Fruit fly (Drosophila melanogaster) whole organism, embryonic: ENCODE results near the gene Zir.

Experiments
- Asciz ChIP-seq: fragments of 200-800 bp; sonication (Bioruptor generic); optimal IDR thresholded peaks from 2 replicates; lab custom pipeline; 2017; ENCODE audit warnings: missing biosample characterization, mild to moderate bottlenecking, missing genetic modification characterization, missing genetic modification reagents
- BtbVII ChIP-seq: fragments of 200-800 bp; sonication (Bioruptor generic); optimal IDR thresholded peaks from 3 replicates; lab custom pipeline; 2017; ENCODE audit warnings: missing biosample characterization, mild to moderate bottlenecking, missing genetic modification characterization
- CG10543 ChIP-seq: fragments of 200-800 bp; sonication (Bioruptor generic); optimal IDR thresholded peaks from 3 replicates; lab custom pipeline; 2017; ENCODE audit warnings: missing biosample characterization, mild to moderate bottlenecking, missing genetic modification characterization, moderate library complexity
- CG10979 ChIP-seq: fragments of 200-800 bp; sonication (Bioruptor generic); optimal IDR thresholded peaks from 2 replicates; lab custom pipeline; 2018; ENCODE audit warnings: missing biosample characterization, mild to moderate bottlenecking, missing genetic modification characterization, moderate library complexity
- CG12236 ChIP-seq: fragments of 200-800 bp; sonication (Bioruptor generic); optimal IDR thresholded peaks from 2 replicates; lab custom pipeline; 2016; ENCODE audit warnings: missing biosample characterization, missing genetic modification characterization
- CG12744 ChIP-seq: fragments of 200-800 bp; sonication (Bioruptor generic); optimal IDR thresholded peaks from 2 replicates; lab custom pipeline; 2016; ENCODE audit warnings: missing biosample characterization, missing genetic modification characterization
- CG13624 ChIP-seq: fragments of 200-800 bp; sonication (Bioruptor generic); optimal IDR thresholded peaks from 2 replicates; lab custom pipeline; 2016; ENCODE audit warnings: missing biosample characterization, missing genetic modification characterization
- CG15514 ChIP-seq: fragments of 200-800 bp; sonication (Bioruptor generic); optimal IDR thresholded peaks from 3 replicates; lab custom pipeline; 2017; ENCODE audit warnings: missing biosample characterization, missing genetic modification characterization, mild to moderate bottlenecking, moderate library complexity, missing genetic modification reagents
- CG17361 ChIP-seq: fragments of 200-800 bp; sonication (Bioruptor generic); IDR thresholded peaks from 3 replicates; pipeline ENCODE4 v1.3.6; 2022; ENCODE audit warnings: missing biosample characterization, missing genetic modification characterization
- CG18262 ChIP-seq: fragments of 200-800 bp; optimal IDR thresholded peaks from 3 replicates; lab custom pipeline; 2019; ENCODE audit warnings: missing biosample characterization, mild to moderate bottlenecking, missing genetic modification characterization, moderate library complexity
- CG2199 ChIP-seq: fragments of 200-800 bp; sonication (Bioruptor generic); IDR thresholded peaks from 3 replicates; pipeline ENCODE4 v1.3.6; 2022; ENCODE audit warnings: missing biosample characterization, missing genetic modification characterization
- CG31388 ChIP-seq: fragments of 200-800 bp; sonication (Bioruptor generic); optimal IDR thresholded peaks from 2 replicates; lab custom pipeline; 2016; ENCODE audit warnings: missing biosample characterization, missing genetic modification characterization
- CG3281 ChIP-seq: fragments of 200-800 bp; sonication (Bioruptor generic); optimal IDR thresholded peaks from 3 replicates; lab custom pipeline; 2017; ENCODE audit warnings: missing biosample characterization, mild to moderate bottlenecking, missing genetic modification characterization
- CG6765 ChIP-seq: fragments of 200-800 bp; sonication (Bioruptor generic); optimal IDR thresholded peaks from 3 replicates; lab custom pipeline; 2017; ENCODE audit warnings: missing biosample characterization, mild to moderate bottlenecking, missing genetic modification characterization
- CG7987 ChIP-seq: fragments of 200-800 bp; sonication (Bioruptor generic); optimal IDR thresholded peaks from 2 replicates; lab custom pipeline; 2018; ENCODE audit warnings: missing biosample characterization, mild to moderate bottlenecking, missing genetic modification characterization, moderate library complexity
- CoRest ChIP-seq: fragments of 200-800 bp; sonication (Bioruptor generic); optimal IDR thresholded peaks from 3 replicates; lab custom pipeline; 2018; ENCODE audit warnings: missing biosample characterization, mild to moderate bottlenecking, missing genetic modification characterization, moderate library complexity
- Drgx ChIP-seq: fragments of 200-800 bp; sonication (Bioruptor generic); IDR thresholded peaks from 2 replicates; pipeline ENCODE4 v1.3.6; 2022; ENCODE audit warnings: missing biosample characterization, missing genetic modification characterization
- Hmr ChIP-seq: fragments of 200-800 bp; sonication (Bioruptor generic); optimal IDR thresholded peaks from 3 replicates; lab custom pipeline; 2017; ENCODE audit warnings: mild to moderate bottlenecking, missing biosample characterization, missing genetic modification reagents, missing genetic modification characterization
- Scr ChIP-seq: fragments of 200-800 bp; sonication (Bioruptor generic); IDR thresholded peaks from 2 replicates; pipeline ENCODE4 v1.3.6; 2022; ENCODE audit warnings: missing biosample characterization, missing genetic modification characterization; ENCODE audit not compliant: partially characterized antibody
- Sox100B ChIP-seq: fragments of 200-800 bp; sonication (Bioruptor generic); optimal IDR thresholded peaks from 3 replicates; lab custom pipeline; 2018; ENCODE audit warnings: missing biosample characterization, mild to moderate bottlenecking, missing genetic modification characterization
- chm ChIP-seq: fragments of 200-800 bp; sonication (Bioruptor generic); IDR thresholded peaks from 2 replicates; pipeline ENCODE4 v1.3.6; 2022; ENCODE audit warnings: missing biosample characterization, missing genetic modification characterization
- ci ChIP-seq: fragments of 200-800 bp; sonication (Bioruptor generic); IDR thresholded peaks from 3 replicates; pipeline ENCODE4 v1.3.6; 2022; ENCODE audit warnings: missing biosample characterization, missing genetic modification characterization
- eve ChIP-seq, 2 experiments: fragments of >200 bp; optimal IDR thresholded peaks; 2 replicates each; lab custom pipeline; 2017; ENCODE audit warnings: missing biosample characterization in 2 of 2, missing genetic modification characterization in 2 of 2
- fd64A ChIP-seq: fragments of 200-800 bp; sonication (Bioruptor generic); optimal IDR thresholded peaks from 3 replicates; lab custom pipeline; 2018; ENCODE audit warnings: missing biosample characterization, mild to moderate bottlenecking, missing genetic modification characterization
- gcm ChIP-seq: fragments of 200-800 bp; sonication (Bioruptor generic); optimal IDR thresholded peaks from 2 replicates; lab custom pipeline; 2019; ENCODE audit warnings: missing biosample characterization, mild to moderate bottlenecking, missing genetic modification characterization, moderate library complexity
- grau ChIP-seq: fragments of 200-800 bp; optimal IDR thresholded peaks from 3 replicates; lab custom pipeline; 2019; ENCODE audit warnings: missing biosample characterization, mild to moderate bottlenecking, missing genetic modification characterization, moderate library complexity
- gro ChIP-seq: fragments of 200-800 bp; sonication (Bioruptor generic); optimal IDR thresholded peaks from 2 replicates; lab custom pipeline; 2016; ENCODE audit warnings: missing biosample characterization, missing genetic modification characterization
- knrl ChIP-seq: fragments of 200-800 bp; sonication (Bioruptor generic); IDR thresholded peaks from 3 replicates; pipeline ENCODE4 v1.3.6; 2022; ENCODE audit warnings: missing biosample characterization, missing genetic modification characterization; ENCODE audit not compliant: partially characterized antibody
- lov ChIP-seq, 2 experiments: fragments of 200-800 bp in 1 of 2; fragments of >200 bp in 1 of 2; sonication (Bioruptor generic) in 1 of 2; IDR thresholded peaks in 1 of 2; optimal IDR thresholded peaks in 1 of 2; 2 replicates in 1 of 2; 3 replicates in 1 of 2; pipeline versions ENCODE4 v1.3.6 to Lab custom; 2017 to 2022; ENCODE audit warnings: missing biosample characterization in 1 of 2, missing genetic modification characterization in 1 of 2
- nmo ChIP-seq: fragments of 200-800 bp; sonication (Bioruptor generic); optimal IDR thresholded peaks from 2 replicates; lab custom pipeline; 2018; ENCODE audit warnings: missing biosample characterization, mild to moderate bottlenecking, missing genetic modification characterization, moderate library complexity
- pb ChIP-seq: fragments of 200-800 bp; sonication (Bioruptor generic); optimal IDR thresholded peaks from 3 replicates; lab custom pipeline; 2016; ENCODE audit warnings: missing biosample characterization, missing genetic modification characterization
- tap ChIP-seq: fragments of 200-800 bp; optimal IDR thresholded peaks from 3 replicates; lab custom pipeline; 2019; ENCODE audit warnings: missing biosample characterization, mild to moderate bottlenecking, missing genetic modification characterization, moderate library complexity
- unc-4 ChIP-seq: fragments of 200-800 bp; sonication (Bioruptor generic); IDR thresholded peaks from 2 replicates; pipeline ENCODE4 v1.3.6; 2022; ENCODE audit warnings: missing biosample characterization, missing genetic modification characterization; ENCODE audit not compliant: partially characterized antibody
- z ChIP-seq: fragments of 200-800 bp; sonication (Bioruptor generic); IDR thresholded peaks from 3 replicates; pipeline ENCODE4 v1.3.6; 2022; ENCODE audit warnings: missing biosample characterization, missing genetic modification characterization

The Zir gene

DNA sequence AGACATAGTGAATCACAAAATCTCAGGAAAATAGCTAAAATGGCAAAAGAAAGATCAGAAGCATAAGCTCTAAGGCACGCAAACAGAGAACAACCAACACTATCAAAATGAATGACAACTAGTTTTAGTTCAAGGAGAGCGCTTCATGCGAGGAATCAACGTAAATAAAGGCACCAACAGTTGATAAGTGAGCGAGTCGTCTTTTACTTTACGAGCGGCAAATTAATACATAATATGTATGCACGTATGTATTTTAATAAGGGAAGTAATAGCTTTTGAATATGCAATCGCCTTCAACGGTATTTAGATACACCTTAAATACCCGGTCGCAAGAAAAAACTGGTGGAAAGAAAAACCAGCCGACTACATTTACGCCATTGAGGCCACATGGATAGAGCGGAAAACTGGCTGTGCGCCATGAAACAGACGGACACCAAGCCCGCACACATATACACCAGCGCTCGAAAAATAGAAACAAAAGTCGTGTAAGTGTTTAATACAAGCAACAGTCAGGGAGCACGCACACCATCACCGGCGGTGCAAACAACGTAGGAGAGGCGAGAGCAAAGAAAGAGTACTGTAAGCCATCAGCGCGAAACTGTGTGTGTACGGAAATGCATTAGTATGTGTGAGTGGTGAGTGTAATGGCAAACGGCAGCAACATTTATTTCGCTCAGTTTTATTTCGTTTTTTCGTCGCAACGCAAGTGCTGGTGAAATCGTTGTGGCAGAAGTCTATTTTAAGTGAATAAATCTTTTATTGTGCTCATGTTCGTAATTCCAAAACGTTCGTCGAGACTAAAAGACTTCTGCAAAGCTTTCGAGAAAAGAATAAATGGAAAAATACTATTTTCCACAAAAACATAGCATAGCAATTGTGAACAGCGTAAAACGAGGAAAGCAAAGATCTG, 27.9 kb upstream of the Zir start, which contains the start of gene dbr (continued):
- peak; percentile 38 for TF ChIP-seq CG12744 (GFP tag; lab: Kevin White, UChicago)
- peak; percentile 8 for TF ChIP-seq grau
- TF ChIP-seq fd64A (GFP tag; lab: Kevin White, UChicago) = peak; percentile 49
- peak; percentile 58 for TF ChIP-seq CoRest (tag; lab: Kevin White, UChicago)
- TF ChIP-seq z (GFP tag; lab: Robert Waterston, UW) = peak; percentile 79; the same call in 2 of the 3 replicates
- TF ChIP-seq CG15514 (GFP tag; lab: Kevin White, UChicago) = peak; percentile 14
- TF ChIP-seq Sox100B (GFP tag; lab: Kevin White, UChicago) = no peak
- TF ChIP-seq CG10979 (tag; lab: Kevin White, UChicago) = peak; percentile 17
- TF ChIP-seq tap (tag; lab: Kevin White, UChicago) = peak; percentile 15
- peak; percentile 28; the same call in 1 of the 3 replicates for TF ChIP-seq CG17361
- peak; percentile 27 for TF ChIP-seq CG7987 (GFP tag; lab: Kevin White, UChicago)
- TF ChIP-seq CG18262 = peak; percentile 1
- peak; percentile 80 for TF ChIP-seq CG13624 (GFP tag; lab: Kevin White, UChicago)
- TF ChIP-seq CG10543 (GFP tag; lab: Kevin White, UChicago) = peak; percentile 86
- TF ChIP-seq Drgx (GFP tag; lab: Robert Waterston, UW) = peak; percentile 85
- peak; percentile 65 for TF ChIP-seq gcm (GFP tag; lab: Kevin White, UChicago)
- peak; percentile 96 for TF ChIP-seq CG2199 (GFP tag; lab: Robert Waterston, UW)
- peak; percentile 65; the same call in 2 of the 3 replicates for TF ChIP-seq ci (GFP tag; lab: Robert Waterston, UW)
- 0 out of 3 replicates have a peak, but pooled peaks have one; percentile 11 for TF ChIP-seq knrl
- peak in 1 of 2 experiments; percentile 86 for TF ChIP-seq eve (GFP tag; optimal IDR thresholded peaks at IDR 0.05; lab: Kevin White, UChicago)
- TF ChIP-seq BtbVII (GFP tag; lab: Kevin White, UChicago) = peak; percentile 44

dm6 chr2L:67279-67657, 27.3 kb upstream of the Zir start:
- TF ChIP-seq CG31388 = no peak
- TF ChIP-seq pb (GFP tag; lab: Kevin White, UChicago) = no peak
- TF ChIP-seq lov (optimal IDR thresholded peaks at IDR 0.05; lab: Kevin White, UChicago) = no peak
- 0 out of 3 replicates have a peak, but pooled peaks have one; percentile 36 for TF ChIP-seq lov (GFP tag; IDR thresholded peaks at IDR 0.05; lab: Robert Waterston, UW)
- peak in 1 of 2 experiments; percentile 58 for TF ChIP-seq eve (GFP tag; optimal IDR thresholded peaks at IDR 0.05; lab: Kevin White, UChicago)
- no peak for TF ChIP-seq CG6765 (GFP tag; lab: Kevin White, UChicago)
- TF ChIP-seq gro (GFP tag; lab: Kevin White, UChicago) = no peak
- no peak for TF ChIP-seq unc-4 (GFP tag; lab: Robert Waterston, UW)
- no peak for TF ChIP-seq Asciz (GFP tag; lab: Kevin White, UChicago)
- no peak for TF ChIP-seq CG3281 (GFP tag; lab: Kevin White, UChicago)
- 0 out of 2 replicates have a peak, but pooled peaks have one; percentile 55 for TF ChIP-seq chm

- TF ChIP-seq CG12236 (GFP tag; lab: Kevin White, UChicago) = no peak
- TF ChIP-seq Scr = no peak
- TF ChIP-seq nmo (GFP tag; lab: Kevin White, UChicago) = no peak
- TF ChIP-seq Hmr (GFP tag; lab: Kevin White, UChicago) = no peak
These were observed 25.0 kb upstream of the Zir start for dm6 chr2L:69560-69959.
